Worm (Caenorhabditis elegans) whole organism, L1 larva: ENCODE results near the gene C01G5.3.

Source experiments
- aly-2 ChIP-seq: fragments of 150-350 bp; optimal IDR thresholded peaks from 2 replicates; lab custom pipeline; 2014; ENCODE audit warnings: missing biosample characterization, missing genetic modification characterization
- dpl-1 ChIP-seq, 3 experiments: fragments of 150-350 bp in 2 of 3; sonication (generic microtip) in 1 of 3; optimal IDR thresholded peaks; 2 replicates each; lab custom pipeline; 2014 to 2017; ENCODE audit warnings: missing biosample characterization in 3 of 3, missing genetic modification characterization in 3 of 3, missing genetic modification reagents in 3 of 3
- fos-1 ChIP-seq: fragments of 150-350 bp; optimal IDR thresholded peaks from 2 replicates; lab custom pipeline; 2014; ENCODE audit warnings: missing biosample characterization, missing genetic modification characterization
- jun-1 ChIP-seq: fragments of 150-350 bp; optimal IDR thresholded peaks from 2 replicates; lab custom pipeline; 2014; ENCODE audit warnings: missing biosample characterization, missing genetic modification reagents, missing genetic modification characterization
- lin-15B ChIP-seq: fragments of 150-350 bp; sonication (generic microtip); optimal IDR thresholded peaks from 3 replicates; lab custom pipeline; 2014; ENCODE audit warnings: missing biosample characterization, missing genetic modification characterization
- lin-39 ChIP-seq: fragments of 150-350 bp; optimal IDR thresholded peaks from 2 replicates; lab custom pipeline; 2014; ENCODE audit warnings: missing biosample characterization, missing genetic modification reagents, missing genetic modification characterization
- mep-1 ChIP-seq: fragments of 150-350 bp; optimal IDR thresholded peaks from 2 replicates; lab custom pipeline; 2014; ENCODE audit warnings: missing biosample characterization, missing genetic modification characterization
- nhr-28 ChIP-seq: fragments of 150-350 bp; optimal IDR thresholded peaks from 2 replicates; lab custom pipeline; 2014; ENCODE audit warnings: missing biosample characterization, missing genetic modification characterization
- nhr-76 ChIP-seq: sonication (generic microtip); optimal IDR thresholded peaks from 2 replicates; lab custom pipeline; 2017; ENCODE audit warnings: missing biosample characterization, missing genetic modification characterization
- nhr-90 ChIP-seq: sonication (generic microtip); optimal IDR thresholded peaks from 2 replicates; lab custom pipeline; 2016; ENCODE audit warnings: mild to moderate bottlenecking, missing genetic modification characterization, missing compliant biosample characterization; ENCODE audit not compliant: poor library complexity
- skn-1 ChIP-seq: fragments of 150-350 bp; optimal IDR thresholded peaks from 2 replicates; lab custom pipeline; 2014; ENCODE audit warnings: missing biosample characterization, missing genetic modification characterization
- sptf-1 ChIP-seq: fragments of 150-350 bp; optimal IDR thresholded peaks from 2 replicates; lab custom pipeline; 2014; ENCODE audit warnings: missing biosample characterization, missing genetic modification characterization
- unc-62 ChIP-seq: fragments of 150-350 bp; optimal IDR thresholded peaks from 2 replicates; lab custom pipeline; 2014; ENCODE audit warnings: missing biosample characterization, missing genetic modification reagents, missing genetic modification characterization

ce11 chrIV:6576728-6577101 lies 40.7 kb downstream of the C01G5.3 start:
- no peak for TF ChIP-seq unc-62 (GFP tag; lab: Kevin White, UChicago)
- TF ChIP-seq skn-1: no peak
- no peak for TF ChIP-seq sptf-1 (tag; lab: Kevin White, UChicago)
- peak; percentile 36 to 48 (median 45) for TF ChIP-seq dpl-1 (GFP tag; optimal IDR thresholded peaks at IDR 0.05; lab: Kevin White, UChicago)
- no peak for TF ChIP-seq nhr-76 (tag; lab: Kevin White, UChicago)
- TF ChIP-seq lin-15B: no peak
- TF ChIP-seq fos-1: no peak
- no peak for TF ChIP-seq aly-2
- TF ChIP-seq lin-39 (tag; lab: Kevin White, UChicago): no peak
- TF ChIP-seq nhr-28: no peak
- TF ChIP-seq mep-1 (tag; lab: Kevin White, UChicago): peak; percentile 76
- TF ChIP-seq jun-1 (tag; lab: Kevin White, UChicago): no peak
- peak; percentile 65 for TF ChIP-seq nhr-90 (tag; lab: Kevin White, UChicago)
